Worm (Caenorhabditis elegans) whole organism, L4/young adult: ENCODE measurements around the gene rgs-10.
"Not testable (repeated sequence)": the region's sequence is repeated elsewhere in the genome, so short reads cannot be mapped to it uniquely, and the experiment has no call there.

ENCODE experiments used
- W03F9.2 ChIP-seq: fragments of 150-350 bp; optimal IDR thresholded peaks from 2 replicates; lab custom pipeline; 2014; ENCODE audit warnings: missing biosample characterization, missing genetic modification characterization
- dao-5 ChIP-seq: sonication (generic microtip); optimal IDR thresholded peaks from 2 replicates; lab custom pipeline; 2016; ENCODE audit warnings: missing genotype, missing genetic modification characterization, moderate library complexity, missing compliant biosample characterization
- him-1 ChIP-seq: sonication (generic microtip); optimal IDR thresholded peaks from 2 replicates; lab custom pipeline; 2016; ENCODE audit warnings: missing genotype, missing genetic modification reagents, missing genetic modification characterization, missing compliant biosample characterization

Gene rgs-10

ce11 chrX:14958401-14958800, 4.2 kb upstream of the rgs-10 start:
- TF ChIP-seq him-1 (tag; lab: Kevin White, UChicago) (no peak), W03F9.2 (tag; lab: Kevin White, UChicago) (no peak), dao-5 (tag; lab: Kevin White, UChicago) (no peak)

DNA sequence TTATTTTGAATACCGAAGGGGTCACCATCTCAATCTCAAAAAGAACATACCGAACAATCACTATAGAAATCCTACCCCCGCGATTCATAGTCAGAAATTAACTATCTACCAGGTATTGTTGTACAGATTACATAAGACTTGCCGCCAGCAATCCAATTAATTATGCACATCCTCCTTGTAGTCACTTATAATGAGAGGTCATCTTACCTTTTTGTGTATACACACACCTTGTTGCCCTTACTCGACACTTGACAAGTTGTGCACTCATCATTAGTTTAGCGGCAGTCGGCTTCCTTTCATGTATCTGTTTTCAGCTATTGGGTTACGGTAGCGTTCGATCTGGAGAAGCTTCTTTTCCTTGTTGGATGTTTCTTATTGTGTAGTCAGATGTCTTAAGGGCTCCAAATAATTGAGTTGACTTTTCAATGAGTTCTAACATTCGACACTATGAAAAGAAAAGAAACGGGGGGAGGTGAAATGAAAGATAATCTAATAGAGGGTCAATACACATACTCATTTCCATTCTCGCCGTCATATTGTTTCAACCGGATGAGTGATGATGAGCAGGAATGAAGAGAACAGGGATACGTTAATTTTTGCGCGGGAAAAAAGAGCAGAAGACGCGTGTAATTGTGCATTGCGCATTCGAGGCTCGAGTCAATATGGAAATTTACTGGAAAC, 3.0 kb upstream of the rgs-10 start:
- no peak for TF ChIP-seq W03F9.2 (tag; lab: Kevin White, UChicago)

DNA sequence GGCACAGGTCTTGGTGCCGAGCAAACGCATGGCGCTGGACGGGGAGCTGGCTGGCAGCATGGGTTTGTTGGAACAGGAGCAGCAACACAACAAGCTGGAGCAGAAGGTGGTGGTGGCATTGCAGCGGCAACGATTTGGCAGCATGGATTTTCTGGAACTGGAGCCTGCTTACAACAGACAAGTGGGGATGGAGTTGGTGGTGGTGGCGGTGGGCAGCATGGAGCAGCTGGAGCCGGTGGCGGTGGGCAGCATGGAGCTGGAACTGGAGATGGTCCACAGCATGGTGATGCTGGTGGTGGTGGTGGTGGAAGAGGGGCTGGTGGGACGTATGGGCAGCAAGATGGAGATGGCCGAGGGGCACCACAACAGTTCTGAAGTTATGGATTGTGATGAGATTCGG, 1.7 kb upstream of the rgs-10 start:
- TF ChIP-seq W03F9.2 (tag; lab: Kevin White, UChicago) = no peak

- TF ChIP-seq W03F9.2 (tag; lab: Kevin White, UChicago) (no peak), dao-5 (tag; lab: Kevin White, UChicago) (no peak)
These were observed 1.1 kb upstream of the rgs-10 start, which contains the start of gene idpp-3 for ce11 chrX:14961471-14961870. TSS of gene idpp-3 (minus strand) at chrX:14961571.

ce11 chrX:14964253-14964652, 1.7 kb downstream of the rgs-10 start, which contains the start of gene rgs-11:
TSS of gene rgs-11 (plus strand) at chrX:14964553.
- TF ChIP-seq W03F9.2 (tag; lab: Kevin White, UChicago) = no peak
- no peak for TF ChIP-seq him-1 (tag; lab: Kevin White, UChicago)
- no peak for TF ChIP-seq dao-5 (tag; lab: Kevin White, UChicago)

ce11 chrX:14965761-14966160, 3.2 kb downstream of the rgs-10 start, which contains the start of gene F45B8.5:
TSS of gene F45B8.5 (plus strand) at chrX:14966061.
- no peak for TF ChIP-seq dao-5 (tag; lab: Kevin White, UChicago)
- no peak for TF ChIP-seq him-1 (tag; lab: Kevin White, UChicago)
- no peak for TF ChIP-seq W03F9.2 (tag; lab: Kevin White, UChicago)

DNA sequence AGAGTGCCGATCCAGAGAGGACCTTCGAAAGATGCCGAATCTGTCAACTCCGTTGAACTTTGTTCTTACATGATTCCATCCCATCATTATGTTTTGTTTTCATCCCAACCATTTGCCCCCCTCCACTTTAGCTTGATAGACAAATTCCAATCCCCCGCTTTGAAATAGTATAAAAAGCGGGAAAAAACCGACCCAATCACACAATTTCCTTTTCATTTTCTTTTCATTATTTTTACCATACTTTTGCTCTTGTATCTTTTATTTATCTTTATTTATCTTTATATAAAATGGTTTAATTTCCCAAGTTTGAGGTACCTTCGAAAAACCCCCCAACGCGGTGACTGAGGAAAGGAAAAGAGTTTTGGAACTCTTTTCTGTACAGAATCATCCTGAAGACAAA, 4.0 kb downstream of the rgs-10 start, which contains the start of gene F20D1.22:
Gene F20D1.22, plus strand, starts transcription at position 301 of the 400 bp plus-strand sequence.
- TF ChIP-seq dao-5, W03F9.2, him-1 (tag; lab: Kevin White, UChicago): not testable (repeated sequence)

- TF ChIP-seq W03F9.2 (tag; lab: Kevin White, UChicago) (no peak), dao-5 (tag; lab: Kevin White, UChicago) (no peak), him-1 (tag; lab: Kevin White, UChicago) (no peak)
These were observed 7.1 kb downstream of the rgs-10 start for ce11 chrX:14969615-14970014.

DNA sequence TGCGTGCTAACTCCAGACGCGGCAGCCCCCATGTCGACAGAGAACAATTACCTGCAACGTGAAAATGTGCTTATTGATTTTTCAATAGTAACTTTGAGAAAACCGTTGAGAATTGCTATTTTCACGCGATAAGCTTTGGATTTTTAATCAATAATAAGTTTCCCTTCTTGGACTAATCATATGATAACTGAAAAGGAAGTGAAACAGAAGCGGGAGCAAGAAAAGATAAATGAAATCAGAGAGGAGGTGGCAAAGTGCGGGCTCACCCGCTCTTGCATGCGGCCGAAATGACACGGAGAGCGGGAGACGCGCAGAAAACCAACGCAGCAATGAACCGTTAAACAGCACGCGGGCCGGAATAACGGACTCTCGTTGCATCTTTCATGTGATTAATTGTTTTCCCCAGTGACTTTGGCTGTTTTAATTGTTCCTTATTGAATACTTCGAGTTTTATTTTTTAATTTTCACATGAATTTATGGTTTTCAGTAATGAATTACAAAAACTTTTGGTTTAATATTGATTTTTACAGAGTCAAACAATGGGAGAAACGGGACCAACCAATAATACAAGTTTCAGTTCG, 7.8 kb downstream of the rgs-10 start, which contains the start of the genes flwr-1 and tbc-1:
Gene flwr-1, minus strand, starts transcription at position 51 of the 581 bp plus-strand sequence.
Gene tbc-1, plus strand, starts transcription at position 531 of the 581 bp plus-strand sequence.
- no peak for TF ChIP-seq dao-5 (tag; lab: Kevin White, UChicago)
- TF ChIP-seq him-1 (tag; lab: Kevin White, UChicago) = no peak
- no peak for TF ChIP-seq W03F9.2 (tag; lab: Kevin White, UChicago)

- no peak for TF ChIP-seq W03F9.2 (tag; lab: Kevin White, UChicago)
- no peak for TF ChIP-seq him-1 (tag; lab: Kevin White, UChicago)
- TF ChIP-seq dao-5 (tag; lab: Kevin White, UChicago) = no peak
These were observed 10.5 kb downstream of the rgs-10 start for ce11 chrX:14973085-14973484.

DNA sequence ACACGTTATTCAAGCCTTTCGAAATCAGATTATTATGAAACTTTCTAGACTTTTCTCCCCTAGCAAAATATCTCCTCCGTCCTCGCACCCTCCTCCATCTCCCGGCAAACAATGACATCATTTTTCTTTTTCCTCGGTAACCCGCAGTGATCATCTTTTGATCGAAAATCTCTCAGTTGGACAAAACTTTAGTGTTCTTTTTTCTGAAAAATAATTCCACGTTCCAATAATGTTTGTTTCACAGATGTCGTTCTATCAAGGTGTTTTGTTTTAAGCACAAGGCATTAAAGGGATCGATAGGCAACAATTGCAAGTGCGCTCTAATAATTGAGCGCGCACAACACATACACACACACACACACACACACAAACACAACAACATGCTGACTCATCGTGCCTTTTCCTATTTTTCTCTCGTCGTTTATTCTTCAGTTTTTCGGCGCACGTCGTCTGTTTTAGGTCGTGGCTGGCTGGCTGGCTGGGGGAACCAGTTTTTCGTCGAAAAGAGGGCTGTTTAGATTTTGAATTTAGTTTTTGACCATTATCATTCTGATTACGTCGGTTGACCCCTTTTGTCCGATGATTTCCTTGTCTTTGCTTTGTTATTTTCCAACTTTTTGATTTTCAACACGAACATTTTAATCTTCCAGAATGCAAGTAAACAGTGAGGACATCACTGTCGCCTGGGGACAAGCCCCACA, 13.1 kb downstream of the rgs-10 start, which contains the start of gene F20D1.3:
Gene F20D1.3, plus strand, starts transcription at position 651 of the 701 bp plus-strand sequence.
- peak; percentile 24 for TF ChIP-seq W03F9.2 (tag; lab: Kevin White, UChicago)
- TF ChIP-seq dao-5 (tag; lab: Kevin White, UChicago) = no peak

DNA sequence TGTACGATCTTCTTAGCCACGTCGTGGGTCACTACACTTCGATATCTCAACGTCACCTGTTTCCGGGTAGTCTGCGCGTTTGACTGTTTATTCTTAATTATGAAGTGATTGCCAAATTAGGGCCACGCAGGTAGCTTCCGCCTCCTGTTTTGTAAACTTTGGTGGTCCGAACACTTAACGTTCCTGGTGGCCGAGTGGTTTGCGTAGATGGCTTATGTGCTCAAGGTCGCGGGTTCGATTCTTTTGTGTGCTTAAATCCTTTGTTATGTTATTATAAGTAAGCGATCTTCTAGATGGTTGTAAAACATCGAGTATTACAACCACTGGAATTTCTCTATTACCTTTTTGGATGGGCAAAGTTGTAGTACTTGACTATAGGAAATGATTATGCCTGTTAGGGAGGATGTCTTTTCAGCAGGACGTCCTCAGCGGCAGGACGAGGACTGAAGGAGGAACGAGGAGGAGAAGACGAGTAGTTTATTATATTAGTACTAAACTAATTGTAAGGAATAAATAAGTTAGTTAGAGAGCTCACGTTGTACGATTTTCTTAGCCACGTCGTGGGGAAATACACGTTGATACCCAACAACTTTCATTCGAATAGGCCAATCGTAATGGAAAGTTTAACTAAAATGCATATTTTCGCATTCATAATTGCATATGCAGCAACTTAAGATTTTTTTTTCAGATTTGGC, 14.4 kb downstream of the rgs-10 start:
- TF ChIP-seq him-1 (tag; lab: Kevin White, UChicago) = no peak
- TF ChIP-seq dao-5 (tag; lab: Kevin White, UChicago) = no peak
- no peak for TF ChIP-seq W03F9.2 (tag; lab: Kevin White, UChicago)

DNA sequence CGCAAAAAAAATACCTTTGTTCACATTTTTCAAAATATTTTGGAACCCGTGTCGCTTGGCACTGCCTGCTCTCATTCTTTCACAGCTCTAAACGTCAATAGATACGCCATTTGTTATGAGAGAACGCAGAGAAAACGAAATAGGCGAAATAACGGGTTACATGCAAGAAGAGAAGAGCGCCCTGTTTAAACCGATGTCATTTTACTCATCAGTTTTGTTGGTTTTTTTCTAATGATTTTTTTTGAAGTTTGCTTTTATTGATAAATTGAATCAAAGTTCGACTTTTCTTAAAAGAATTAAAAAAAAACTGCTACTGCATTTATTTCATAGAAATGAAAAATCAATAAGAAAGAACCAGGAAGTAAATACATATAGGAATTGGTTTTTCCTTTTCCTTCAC, 16.2 kb downstream of the rgs-10 start:
- peak; percentile 47 for TF ChIP-seq W03F9.2 (tag; lab: Kevin White, UChicago)
- TF ChIP-seq him-1 (tag; lab: Kevin White, UChicago) = no peak
